Worm (Caenorhabditis elegans) whole organism, L3 larva: ENCODE data around the gene ceh-34.

Experiments
- elt-2 ChIP-seq: sonication (generic microtip); optimal IDR thresholded peaks from 2 replicates; lab custom pipeline; 2016; ENCODE audit warnings: missing genetic modification reagents, mild to moderate bottlenecking, missing genetic modification characterization, missing compliant biosample characterization
- nhr-76 ChIP-seq: fragments of 150-350 bp; sonication (generic microtip); optimal IDR thresholded peaks from 5 replicates; lab custom pipeline; 2014; ENCODE audit warnings: missing biosample characterization, missing genetic modification characterization
- skn-1 ChIP-seq: fragments of 150-350 bp; optimal IDR thresholded peaks from 2 replicates; lab custom pipeline; 2014; ENCODE audit warnings: missing biosample characterization, missing genetic modification characterization
- unc-39 ChIP-seq: sonication (generic microtip); optimal IDR thresholded peaks from 4 replicates; lab custom pipeline; 2017; ENCODE audit warnings: missing biosample characterization, missing genetic modification characterization

- TF ChIP-seq nhr-76 (tag; lab: Kevin White, UChicago) (no peak), unc-39 (tag; lab: Kevin White, UChicago) (no peak), elt-2 (tag; lab: Kevin White, UChicago) (no peak), skn-1 (no peak)
Measured at ce11 chrV:5304366-5304765, 15.0 kb downstream of the ceh-34 start.
